Worm (Caenorhabditis elegans): Measurements from ENCODE around the gene tbc-8.

The tbc-8 gene

ce11 chrIII:10407198-10407663 is 42.5 kb downstream of the tbc-8 start, which contains the start of gene hat-1 (continued):
- TF ChIP-seq spr-1 (tag; optimal IDR thresholded peaks at IDR 0.05) (peak; percentile 89), Y105C5A.15 (GFP tag; IDR thresholded peaks at IDR 0.05) (no peak), daf-19 (GFP tag; conservative IDR thresholded peaks at IDR 0.05) (0 out of 2 replicates have a peak, but pooled peaks have one; percentile 54), nhr-102 (tag; optimal IDR thresholded peaks at IDR 0.05) (peak; percentile 94), rbr-2 (tag; optimal IDR thresholded peaks at IDR 0.05) (peak; percentile 96), Y48G9A.11 (GFP tag; IDR thresholded peaks at IDR 0.05) (peak; percentile 75), sdz-12 (GFP tag; optimal IDR thresholded peaks at IDR 0.05) (no peak), nhr-28 (tag; optimal IDR thresholded peaks at IDR 0.05) (peak; percentile 53), pha-4 (GFP tag; IDR thresholded peaks at IDR 0.05) (peak; percentile 74; the same call in 1 of the 2 replicates), pha-4 (tag; optimal IDR thresholded peaks at IDR 0.05) (no peak), lin-15B (tag; optimal IDR thresholded peaks at IDR 0.05) (peak; percentile 75), ceh-20 (GFP tag; IDR thresholded peaks at IDR 0.05) (peak; percentile 96), Y75B8A.6 (GFP tag; IDR thresholded peaks at IDR 0.05) (no peak), nhr-237 (tag; optimal IDR thresholded peaks at IDR 0.05) (no peak), gei-8 (GFP tag; optimal IDR thresholded peaks at IDR 0.05) (no peak), hlh-30 (tag; optimal IDR thresholded peaks at IDR 0.05; ENCODE audit: insufficient read depth) (peak; percentile 90), lin-13 (GFP tag; optimal IDR thresholded peaks at IDR 0.05) (peak; percentile 94)

ce11 chrIII:10415822-10416221 is 51.1 kb downstream of the tbc-8 start, which contains the start of gene ymel-1:
ymel-1 (plus strand) TSS chrIII:10416139.
- TF ChIP-seq dmd-6 (GFP tag; IDR thresholded peaks at IDR 0.05) (peak; percentile 19; the same call in 1 of the 2 replicates), zip-2 (tag; optimal IDR thresholded peaks at IDR 0.05) (no peak), nhr-102 (tag; optimal IDR thresholded peaks at IDR 0.05) (peak; percentile 35), arid-1 (GFP tag; conservative IDR thresholded peaks at IDR 0.05) (peak; percentile 46; the same call in 1 of the 2 replicates), Y5F2A.4 (GFP tag; optimal IDR thresholded peaks at IDR 0.05) (no peak), dve-1 (tag; optimal IDR thresholded peaks at IDR 0.05; ENCODE audit: insufficient read depth) (peak; percentile 40), hmg-1.1 (GFP tag; IDR thresholded peaks at IDR 0.05) (no peak), duxl-1 (tag; optimal IDR thresholded peaks at IDR 0.05; ENCODE audit: poor library complexity) (no peak), nhr-28 (tag; optimal IDR thresholded peaks at IDR 0.05) (no peak), pha-4 (GFP tag; IDR thresholded peaks at IDR 0.05) (0 out of 2 replicates have a peak, but pooled peaks have one; percentile 11), pha-4 (tag; optimal IDR thresholded peaks at IDR 0.05) (no peak), mdl-1 (tag; optimal IDR thresholded peaks at IDR 0.05) (peak; percentile 27 to 61), dpl-1 (GFP tag; optimal IDR thresholded peaks at IDR 0.05) (peak; percentile 6), lsy-2 (tag; optimal IDR thresholded peaks at IDR 0.05) (peak in 1 of 2 experiments; percentile 50), R02D3.7 (tag; optimal IDR thresholded peaks at IDR 0.05) (no peak), nhr-111 (GFP tag; optimal IDR thresholded peaks at IDR 0.05) (no peak), aha-1 (tag) (peak; percentile 88), hif-1 (tag; optimal IDR thresholded peaks at IDR 0.05) (peak in 1 of 2 experiments; percentile 52), lim-7 (GFP tag; IDR thresholded peaks at IDR 0.05) (no peak), vab-7 (GFP tag; IDR thresholded peaks at IDR 0.05) (no peak), ceh-44 (GFP tag; IDR thresholded peaks at IDR 0.05) (no peak), rbr-2 (tag; optimal IDR thresholded peaks at IDR 0.05) (peak; percentile 16), ama-1 (optimal IDR thresholded peaks at IDR 0.05) (peak; percentile 61), fkh-10 (GFP tag; optimal IDR thresholded peaks at IDR 0.05) (no peak), zfp-3 (GFP tag; conservative IDR thresholded peaks at IDR 0.05) (no peak), mep-1 (tag; optimal IDR thresholded peaks at IDR 0.05) (no peak), mes-2 (tag; optimal IDR thresholded peaks at IDR 0.05; ENCODE audit: poor library complexity, severe bottlenecking) (peak; percentile 67), lin-1 (GFP tag; IDR thresholded peaks at IDR 0.05) (peak; percentile 48; the same call in 1 of the 2 replicates), F10B5.3 (tag; optimal IDR thresholded peaks at IDR 0.05) (no peak), ces-1 (GFP tag; optimal IDR thresholded peaks at IDR 0.05) (no peak), dmd-8 (GFP tag; IDR thresholded peaks at IDR 0.05) (no peak), F26F4.8 (GFP tag; conservative IDR thresholded peaks at IDR 0.05) (no peak), jun-1 (tag; optimal IDR thresholded peaks at IDR 0.05) (no peak), ctbp-1 (GFP tag; IDR thresholded peaks at IDR 0.05) (no peak), ceh-32 (tag; optimal IDR thresholded peaks at IDR 0.05; ENCODE audit: poor library complexity) (no peak), tra-1 (GFP tag; IDR thresholded peaks at IDR 0.05) (no peak), nhr-77 (tag; optimal IDR thresholded peaks at IDR 0.05) (peak; percentile 34)

Data from whole organism, L4 larva.